Worm (Caenorhabditis elegans): ENCODE measurements around the gene Y113G7B.11.

Gene Y113G7B.11

ce11 chrV:20241243-20241862 is 26.3 kb upstream of the Y113G7B.11 start:
- TF ChIP-seq nhr-6 (tag; optimal IDR thresholded peaks at IDR 0.05): no peak
- no peak for TF ChIP-seq nhr-12 (tag; optimal IDR thresholded peaks at IDR 0.05)
- no peak for TF ChIP-seq blmp-1 (tag; optimal IDR thresholded peaks at IDR 0.05; ENCODE audit: insufficient read depth)
- no peak for TF ChIP-seq crh-2 (tag; optimal IDR thresholded peaks at IDR 0.05)
- no peak for TF ChIP-seq elt-1 (tag; optimal IDR thresholded peaks at IDR 0.05)
- no peak for TF ChIP-seq ceh-16 (tag; optimal IDR thresholded peaks at IDR 0.05)
- TF ChIP-seq sma-9 (GFP tag; optimal IDR thresholded peaks at IDR 0.05): no peak
- no peak for TF ChIP-seq sma-9 (tag; optimal IDR thresholded peaks at IDR 0.05)
- TF ChIP-seq nhr-10 (tag; optimal IDR thresholded peaks at IDR 0.05): no peak
- TF ChIP-seq Y55F3AM.14 (GFP tag; optimal IDR thresholded peaks at IDR 0.05): no peak
- no peak for TF ChIP-seq mdl-1 (tag; optimal IDR thresholded peaks at IDR 0.05)

ce11 chrV:20237429-20237828 is 22.3 kb upstream of the Y113G7B.11 start, which contains the start of gene sld-5:
Gene sld-5 (minus strand): TSS chrV:20237745.
- TF ChIP-seq egl-27 (tag; optimal IDR thresholded peaks at IDR 0.05) (no peak), ztf-1 (GFP tag; conservative IDR thresholded peaks at IDR 0.05) (no peak), mdl-1 (tag; optimal IDR thresholded peaks at IDR 0.05) (no peak), sma-3 (GFP tag; optimal IDR thresholded peaks at IDR 0.05) (no peak), nhr-11 (tag; optimal IDR thresholded peaks at IDR 0.05) (no peak), unc-62 (GFP tag; optimal IDR thresholded peaks at IDR 0.05) (no peak), ztf-4 (tag; optimal IDR thresholded peaks at IDR 0.05) (no peak), ZK546.5 (tag; optimal IDR thresholded peaks at IDR 0.05) (no peak), Y55F3AM.14 (GFP tag; optimal IDR thresholded peaks at IDR 0.05) (no peak)

- TF ChIP-seq fos-1 (tag; optimal IDR thresholded peaks at IDR 0.05) (no peak), lin-39 (tag; optimal IDR thresholded peaks at IDR 0.05) (no peak), sma-9 (GFP tag; optimal IDR thresholded peaks at IDR 0.05) (no peak), sma-9 (tag; optimal IDR thresholded peaks at IDR 0.05) (no peak), elt-3 (tag; optimal IDR thresholded peaks at IDR 0.05) (no peak), nhr-77 (tag; optimal IDR thresholded peaks at IDR 0.05) (no peak), mdl-1 (tag; optimal IDR thresholded peaks at IDR 0.05) (no peak), unc-39 (tag; optimal IDR thresholded peaks at IDR 0.05) (no peak), ztf-11 (tag; optimal IDR thresholded peaks at IDR 0.05) (no peak), Y55F3AM.14 (GFP tag; optimal IDR thresholded peaks at IDR 0.05) (no peak), unc-55 (GFP tag; optimal IDR thresholded peaks at IDR 0.05) (no peak), lin-13 (GFP tag; optimal IDR thresholded peaks at IDR 0.05) (no peak), blmp-1 (tag; optimal IDR thresholded peaks at IDR 0.05; ENCODE audit: insufficient read depth) (no peak), gmeb-1 (tag; optimal IDR thresholded peaks at IDR 0.05) (no peak), nhr-25 (tag; optimal IDR thresholded peaks at IDR 0.05) (no peak), ama-1 (optimal IDR thresholded peaks at IDR 0.05) (no peak), sma-3 (GFP tag; optimal IDR thresholded peaks at IDR 0.05) (no peak), ceh-16 (tag; optimal IDR thresholded peaks at IDR 0.05) (no peak), ztf-1 (GFP tag; conservative IDR thresholded peaks at IDR 0.05) (no peak), skn-1 (tag; optimal IDR thresholded peaks at IDR 0.05) (no peak), lsy-2 (tag; optimal IDR thresholded peaks at IDR 0.05) (no peak)
Measured at ce11 chrV:20235231-20235630, 20.1 kb upstream of the Y113G7B.11 start.

ce11 chrV:20234439-20234838 is 19.3 kb upstream of the Y113G7B.11 start:
- no peak for TF ChIP-seq sma-3 (GFP tag; optimal IDR thresholded peaks at IDR 0.05)
- TF ChIP-seq nhr-237 (tag; optimal IDR thresholded peaks at IDR 0.05): no peak
- TF ChIP-seq C34F6.9 (tag; optimal IDR thresholded peaks at IDR 0.05): no peak
- no peak for TF ChIP-seq fos-1 (tag; optimal IDR thresholded peaks at IDR 0.05)
- no peak for TF ChIP-seq F13H6.1 (tag; optimal IDR thresholded peaks at IDR 0.05)
- TF ChIP-seq sem-4 (tag; optimal IDR thresholded peaks at IDR 0.05): no peak

- no peak for TF ChIP-seq dmd-4 (tag; optimal IDR thresholded peaks at IDR 0.05)
- no peak for TF ChIP-seq elt-1 (tag; optimal IDR thresholded peaks at IDR 0.05)
- no peak for TF ChIP-seq lsy-2 (tag; optimal IDR thresholded peaks at IDR 0.05)
- no peak for TF ChIP-seq nhr-11 (tag; optimal IDR thresholded peaks at IDR 0.05)
- no peak for TF ChIP-seq elt-3 (tag; optimal IDR thresholded peaks at IDR 0.05)
- no peak for TF ChIP-seq sem-4 (tag; optimal IDR thresholded peaks at IDR 0.05)
- TF ChIP-seq nhr-10 (tag; optimal IDR thresholded peaks at IDR 0.05): no peak
- TF ChIP-seq nhr-77 (tag; optimal IDR thresholded peaks at IDR 0.05): no peak
- TF ChIP-seq egl-27 (tag; optimal IDR thresholded peaks at IDR 0.05): no peak
- no peak for TF ChIP-seq nhr-21 (tag; optimal IDR thresholded peaks at IDR 0.05)
- TF ChIP-seq ZK546.5 (tag; optimal IDR thresholded peaks at IDR 0.05): no peak
- no peak for TF ChIP-seq ztf-1 (GFP tag; conservative IDR thresholded peaks at IDR 0.05)
- TF ChIP-seq nhr-23 (tag; optimal IDR thresholded peaks at IDR 0.05): no peak
- TF ChIP-seq F13H6.1 (tag; optimal IDR thresholded peaks at IDR 0.05): no peak
- TF ChIP-seq aly-2 (tag; optimal IDR thresholded peaks at IDR 0.05): no peak
- no peak for TF ChIP-seq nhr-6 (tag; optimal IDR thresholded peaks at IDR 0.05)
- TF ChIP-seq mbf-1 (tag; optimal IDR thresholded peaks at IDR 0.05): no peak
- TF ChIP-seq lin-13 (GFP tag; optimal IDR thresholded peaks at IDR 0.05): no peak
- TF ChIP-seq blmp-1 (tag; optimal IDR thresholded peaks at IDR 0.05; ENCODE audit: insufficient read depth): no peak
- no peak for TF ChIP-seq Y55F3AM.14 (GFP tag; optimal IDR thresholded peaks at IDR 0.05)
Measured at ce11 chrV:20233743-20234142, 18.6 kb upstream of the Y113G7B.11 start, which contains the start of gene Y113G7B.15. Gene Y113G7B.15 (minus strand): TSS chrV:20233843.
